Worm (Caenorhabditis elegans) whole organism, midembryonic: ENCODE results near the gene C17F4.8.
A peak's percentile ranks its signal among the peaks of the same experiment; 100 is the strongest.

Experiments
- T22C8.4 ChIP-seq: fragments of 200-800 bp; sonication (Bioruptor generic); IDR thresholded peaks from 2 replicates; pipeline ENCODE4 v1.3.6; 2022; ENCODE audit warnings: missing genetic modification characterization, missing compliant biosample characterization
- cog-1 ChIP-seq: sonication (generic microtip); optimal IDR thresholded peaks from 2 replicates; lab custom pipeline; 2016; ENCODE audit warnings: missing genetic modification characterization, missing compliant biosample characterization
- flt-1 ChIP-seq: fragments of 200-800 bp; sonication (Bioruptor generic); IDR thresholded peaks from 2 replicates; pipeline ENCODE4 v1.3.6; 2022; ENCODE audit warnings: missing genetic modification characterization, missing compliant biosample characterization
- klf-2 ChIP-seq: fragments of 200-800 bp; sonication (Bioruptor generic); conservative IDR thresholded peaks from 2 replicates; pipeline ENCODE4 v1.3.6; 2022; ENCODE audit warnings: missing genetic modification reagents, missing genetic modification characterization, missing compliant biosample characterization
- med-1 ChIP-seq: sonication (generic microtip); optimal IDR thresholded peaks from 2 replicates; lab custom pipeline; 2017; ENCODE audit warnings: missing genetic modification characterization, mild to moderate bottlenecking, missing compliant biosample characterization, antibody characterized with exemption, missing genetic modification reagents; ENCODE audit not compliant: insufficient read depth
- ref-1 ChIP-seq: fragments of 200-800 bp; sonication (Bioruptor generic); conservative IDR thresholded peaks from 2 replicates; pipeline ENCODE4 v1.3.6; 2022; ENCODE audit warnings: missing genetic modification reagents, missing genetic modification characterization, missing compliant biosample characterization
- tab-1 ChIP-seq: fragments of 200-800 bp; sonication (Bioruptor generic); IDR thresholded peaks from 2 replicates; pipeline ENCODE4 v1.3.6; 2022; ENCODE audit warnings: missing genetic modification characterization, missing compliant biosample characterization
- ztf-23 ChIP-seq: fragments of 200-800 bp; sonication (Bioruptor generic); IDR thresholded peaks from 2 replicates; pipeline ENCODE4 v1.3.6; 2022; ENCODE audit warnings: missing genetic modification reagents, missing genetic modification characterization, missing compliant biosample characterization
- ztf-29 ChIP-seq: fragments of 200-800 bp; sonication (Bioruptor generic); IDR thresholded peaks from 2 replicates; pipeline ENCODE4 v1.3.6; 2022; ENCODE audit warnings: missing genetic modification reagents, missing genetic modification characterization, missing compliant biosample characterization

Gene C17F4.8

DNA sequence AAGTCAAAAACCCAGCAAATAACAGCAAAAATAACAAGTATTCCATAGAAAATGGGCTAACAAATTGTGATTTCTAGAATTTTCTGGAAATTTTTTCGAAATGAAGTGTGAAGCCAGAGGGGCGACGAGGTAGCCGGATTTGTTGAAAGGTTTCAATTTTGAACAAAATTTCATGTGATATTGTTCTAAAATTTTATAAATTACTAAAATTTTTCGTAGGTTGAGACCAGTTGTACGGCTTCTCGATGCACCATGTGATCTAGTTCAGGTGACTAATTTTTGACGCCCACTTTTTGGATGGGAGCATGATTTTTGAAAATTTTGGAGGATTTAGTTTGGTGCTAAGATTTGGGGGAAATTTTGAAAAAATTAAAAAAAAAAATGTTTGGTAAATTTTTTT, 24.6 kb upstream of the C17F4.8 start, which contains the start of gene gcy-19:
Gene gcy-19 (minus strand): TSS at position 101 of the 400 bp plus-strand sequence.
- TF ChIP-seq ref-1 (GFP tag; lab: Robert Waterston, UW) = no peak
- no peak for TF ChIP-seq klf-2
- TF ChIP-seq ztf-29 (GFP tag; lab: Robert Waterston, UW) = no peak
- no peak for TF ChIP-seq T22C8.4 (GFP tag; lab: Robert Waterston, UW)
- TF ChIP-seq tab-1 (GFP tag; lab: Robert Waterston, UW) = no peak
- no peak for TF ChIP-seq flt-1

ce11 chrII:3251782-3252181, 17.2 kb upstream of the C17F4.8 start:
- TF ChIP-seq cog-1 (tag; lab: Kevin White, UChicago) = no peak
- no peak for TF ChIP-seq ztf-23 (GFP tag; lab: Robert Waterston, UW)
- no peak for TF ChIP-seq ztf-29 (GFP tag; lab: Robert Waterston, UW)

DNA sequence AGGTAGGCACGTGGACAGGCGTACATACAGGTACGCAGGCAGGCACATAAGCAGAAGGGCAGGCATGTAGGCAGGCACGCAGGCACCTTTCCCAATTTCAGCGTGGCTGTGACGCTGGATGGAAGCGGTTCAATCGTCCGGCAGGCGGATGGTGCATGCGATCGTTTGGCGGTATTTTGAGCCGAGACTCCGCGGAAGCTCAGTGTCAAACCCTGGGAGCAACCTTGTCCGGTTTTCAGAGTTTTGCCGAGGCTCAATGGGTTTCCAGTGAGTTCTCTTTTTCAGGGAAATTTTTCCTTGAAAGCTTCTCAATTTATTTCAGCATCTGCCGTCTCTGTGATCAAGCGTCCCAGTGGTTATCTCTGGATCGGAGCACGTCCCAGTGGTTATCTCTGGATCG, 15.6 kb upstream of the C17F4.8 start:
- TF ChIP-seq ztf-23 (GFP tag; lab: Robert Waterston, UW) = no peak
- TF ChIP-seq med-1 (GFP tag; lab: Kevin White, UChicago) = no peak
- TF ChIP-seq ztf-29 (GFP tag; lab: Robert Waterston, UW) = no peak
- no peak for TF ChIP-seq klf-2
- TF ChIP-seq cog-1 (tag; lab: Kevin White, UChicago) = no peak
- TF ChIP-seq T22C8.4 (GFP tag; lab: Robert Waterston, UW) = no peak
- no peak for TF ChIP-seq flt-1
- no peak for TF ChIP-seq ref-1 (GFP tag; lab: Robert Waterston, UW)
- no peak for TF ChIP-seq tab-1 (GFP tag; lab: Robert Waterston, UW)

DNA sequence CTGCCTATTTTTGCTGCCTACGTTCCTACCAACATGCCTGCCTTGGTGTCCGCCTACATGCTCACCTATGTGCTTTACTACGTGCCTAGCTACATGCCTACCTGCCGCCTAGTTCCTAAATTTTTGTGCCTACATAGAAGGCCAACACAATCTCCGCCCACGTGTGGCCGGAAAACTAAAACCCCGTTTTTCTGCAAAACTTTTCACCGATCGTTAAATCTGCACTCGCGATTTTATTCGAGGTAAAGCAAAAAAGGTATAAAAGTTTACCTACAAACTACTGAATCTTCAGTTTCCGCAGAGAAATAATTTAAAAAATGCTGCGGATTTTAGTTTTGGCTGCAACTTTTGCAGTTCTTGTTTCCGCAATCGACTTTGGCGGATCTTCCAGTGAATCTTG, 14.8 kb upstream of the C17F4.8 start, which contains the start of gene clec-124:
Gene clec-124 (plus strand): TSS at position 301 of the 400 bp plus-strand sequence.
- TF ChIP-seq T22C8.4 (GFP tag; lab: Robert Waterston, UW) (no peak), med-1 (GFP tag; lab: Kevin White, UChicago) (no peak), ztf-29 (GFP tag; lab: Robert Waterston, UW) (no peak), ztf-23 (GFP tag; lab: Robert Waterston, UW) (no peak), klf-2 (no peak), tab-1 (GFP tag; lab: Robert Waterston, UW) (no peak), flt-1 (no peak), ref-1 (GFP tag; lab: Robert Waterston, UW) (no peak), cog-1 (tag; lab: Kevin White, UChicago) (no peak)

DNA sequence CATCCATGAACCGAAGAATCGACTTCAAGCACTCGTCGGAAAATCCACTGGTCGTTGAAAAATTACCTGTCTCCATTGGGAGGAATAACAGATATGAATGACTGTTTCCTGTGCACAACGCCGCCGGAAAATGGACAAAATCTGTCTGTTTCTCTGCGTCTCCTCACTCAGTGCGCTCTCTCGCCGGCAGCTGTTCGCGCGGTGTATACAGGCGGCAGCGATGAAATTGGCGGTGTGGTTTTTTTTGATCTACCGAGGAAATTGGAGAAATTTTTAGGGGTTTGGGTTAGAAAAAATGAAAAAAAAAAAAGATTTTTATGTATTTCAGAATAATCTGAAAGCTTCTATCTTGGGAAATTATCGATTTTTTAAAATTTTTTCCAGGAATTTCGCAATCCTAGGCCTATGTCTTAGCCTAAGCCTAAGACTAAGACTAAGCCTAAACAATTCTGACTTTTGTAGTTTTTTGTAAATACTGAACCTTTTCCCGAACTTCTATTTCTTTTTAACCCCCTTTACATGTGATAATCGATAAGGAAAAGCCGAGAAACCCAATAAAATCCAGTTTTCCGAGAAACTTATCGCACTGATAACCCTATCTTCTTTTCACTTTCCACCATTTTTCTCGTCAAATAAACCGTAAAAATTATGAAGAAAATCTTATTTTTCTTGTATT, 13.6 kb upstream of the C17F4.8 start, which contains the start of the genes fbxc-50 and C17F4.2:
Gene fbxc-50 (minus strand): TSS at position 81 of the 676 bp plus-strand sequence.
Gene C17F4.2 (plus strand): TSS at position 626 of the 676 bp plus-strand sequence.
- TF ChIP-seq T22C8.4 (GFP tag; lab: Robert Waterston, UW) (0 out of 2 replicates have a peak, but pooled peaks have one; percentile 36), cog-1 (tag; lab: Kevin White, UChicago) (no peak)

- TF ChIP-seq klf-2 = no peak
- no peak for TF ChIP-seq T22C8.4 (GFP tag; lab: Robert Waterston, UW)
- no peak for TF ChIP-seq ref-1 (GFP tag; lab: Robert Waterston, UW)
- no peak for TF ChIP-seq med-1 (GFP tag; lab: Kevin White, UChicago)
- TF ChIP-seq cog-1 (tag; lab: Kevin White, UChicago) = no peak
- TF ChIP-seq tab-1 (GFP tag; lab: Robert Waterston, UW) = no peak
- TF ChIP-seq flt-1 = no peak
- no peak for TF ChIP-seq ztf-29 (GFP tag; lab: Robert Waterston, UW)
- TF ChIP-seq ztf-23 (GFP tag; lab: Robert Waterston, UW) = no peak
These were observed 12.9 kb upstream of the C17F4.8 start for ce11 chrII:3247556-3247955.

- TF ChIP-seq med-1 (GFP tag; lab: Kevin White, UChicago) = no peak
- TF ChIP-seq klf-2 = no peak
- TF ChIP-seq flt-1 = no peak
- no peak for TF ChIP-seq ztf-23 (GFP tag; lab: Robert Waterston, UW)
- no peak for TF ChIP-seq tab-1 (GFP tag; lab: Robert Waterston, UW)
- TF ChIP-seq ref-1 (GFP tag; lab: Robert Waterston, UW) = no peak
- TF ChIP-seq ztf-29 (GFP tag; lab: Robert Waterston, UW) = no peak
- TF ChIP-seq T22C8.4 (GFP tag; lab: Robert Waterston, UW) = no peak
These were observed 11.2 kb upstream of the C17F4.8 start, which contains the start of gene C17F4.7 for ce11 chrII:3245836-3246235. Gene C17F4.7 (minus strand): TSS chrII:3246015.

- TF ChIP-seq ztf-23 (GFP tag; lab: Robert Waterston, UW) (no peak), tab-1 (GFP tag; lab: Robert Waterston, UW) (no peak), med-1 (GFP tag; lab: Kevin White, UChicago) (no peak), flt-1 (no peak), cog-1 (tag; lab: Kevin White, UChicago) (no peak), T22C8.4 (GFP tag; lab: Robert Waterston, UW) (no peak), ztf-29 (GFP tag; lab: Robert Waterston, UW) (no peak)
These were observed 10.1 kb upstream of the C17F4.8 start for ce11 chrII:3244758-3245157.

DNA sequence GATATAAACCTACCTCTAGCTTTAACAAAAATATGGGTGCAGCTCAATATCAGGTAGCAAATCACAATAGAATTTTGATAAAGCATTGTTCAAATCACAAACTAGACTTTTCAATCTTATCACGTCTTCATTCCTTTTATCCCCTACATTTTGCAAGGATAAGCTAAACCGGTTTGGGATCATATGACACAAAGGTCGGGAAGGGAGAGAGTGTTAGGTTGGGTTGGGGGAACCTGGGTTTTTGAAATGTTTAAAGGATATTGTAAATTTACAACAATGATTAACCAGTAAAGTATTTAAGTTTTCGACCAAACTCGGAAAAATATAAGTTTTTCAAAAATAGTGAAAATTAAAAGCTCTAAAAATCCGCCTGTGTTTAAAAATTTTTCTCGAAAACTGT, 9.4 kb upstream of the C17F4.8 start, which contains the start of gene C17F4.12:
Gene C17F4.12 (minus strand): TSS at position 101 of the 400 bp plus-strand sequence.
- no peak for TF ChIP-seq med-1 (GFP tag; lab: Kevin White, UChicago)
- no peak for TF ChIP-seq klf-2
- no peak for TF ChIP-seq cog-1 (tag; lab: Kevin White, UChicago)
- no peak for TF ChIP-seq flt-1
- TF ChIP-seq ref-1 (GFP tag; lab: Robert Waterston, UW) = no peak
- no peak for TF ChIP-seq ztf-29 (GFP tag; lab: Robert Waterston, UW)

- TF ChIP-seq flt-1 = no peak
- TF ChIP-seq tab-1 (GFP tag; lab: Robert Waterston, UW) = no peak
- no peak for TF ChIP-seq T22C8.4 (GFP tag; lab: Robert Waterston, UW)
These were observed 7.2 kb upstream of the C17F4.8 start for ce11 chrII:3241842-3242241.
